Worm (Caenorhabditis elegans): ENCODE measurements around the gene srbc-57.

DNA sequence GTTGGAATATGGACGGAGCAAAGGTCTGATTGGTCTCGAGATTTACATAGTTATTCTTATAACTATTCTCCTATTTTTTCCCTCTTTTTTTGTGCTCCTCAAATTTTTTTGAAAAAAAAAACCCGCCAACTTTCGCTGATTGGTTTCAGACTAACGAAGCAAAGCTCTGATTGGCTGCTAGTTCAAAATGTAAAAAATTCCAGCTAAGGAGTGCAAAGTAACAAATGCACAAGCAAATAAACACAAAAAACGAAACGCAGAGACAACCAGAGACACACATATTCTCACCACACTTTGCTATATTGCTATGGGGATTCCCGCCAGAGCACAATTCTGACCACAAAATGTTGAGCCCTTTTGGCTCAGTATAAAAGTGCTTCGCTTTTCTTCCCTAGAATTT, 29.0 kb upstream of the srbc-57 start, which contains the start of gene T01G6.1:
- TF ChIP-seq nhr-102 (tag; optimal IDR thresholded peaks at IDR 0.05): no peak
- TF ChIP-seq aha-1 (tag): peak; percentile 22
- no peak for TF ChIP-seq mes-2 (tag; optimal IDR thresholded peaks at IDR 0.05; ENCODE audit: poor library complexity, severe bottlenecking)
